Fruit fly (Drosophila melanogaster): Measurements from ENCODE around the gene ro.
A peak's percentile ranks its signal among the peaks of the same experiment; 100 is the strongest.

ro gene

DNA sequence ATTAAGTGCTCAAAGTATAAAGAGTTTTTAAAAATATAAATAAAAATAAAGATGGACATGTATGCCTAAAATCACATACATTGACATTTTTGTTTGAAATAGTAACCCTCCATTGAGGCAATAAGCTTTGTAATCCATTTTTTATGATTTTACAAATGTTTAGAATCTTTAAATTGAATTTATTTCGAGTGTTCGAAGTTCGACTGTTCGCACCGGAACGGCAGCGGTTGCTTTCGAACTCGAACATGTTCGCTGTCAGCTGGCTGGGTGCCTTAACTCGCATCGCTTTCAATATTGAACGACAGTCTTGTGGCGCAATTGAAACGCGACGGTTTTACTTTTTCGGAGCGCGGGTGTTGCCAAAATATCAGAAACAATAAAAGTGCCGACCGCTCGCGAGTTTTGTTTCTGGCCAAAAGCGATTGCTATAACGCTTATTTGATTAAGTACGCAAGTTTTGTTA, 34.5 kb upstream of the ro start, which contains the start of gene CG46339 (continued):
- TF ChIP-seq CG10147 (GFP tag; optimal IDR thresholded peaks at IDR 0.05) (peak; percentile 34), CG11093 (GFP tag; IDR thresholded peaks at IDR 0.05) (no peak), PHDP (tag; optimal IDR thresholded peaks at IDR 0.05) (peak; percentile 59), CG7556 (GFP tag; optimal IDR thresholded peaks at IDR 0.05) (peak; percentile 35), sisA (GFP tag; IDR thresholded peaks at IDR 0.05) (no peak; the same call in 1 of the 2 replicates), Eip74EF (GFP tag; optimal IDR thresholded peaks at IDR 0.05) (no peak), CG2199 (GFP tag; IDR thresholded peaks at IDR 0.05) (0 out of 3 replicates have a peak, but pooled peaks have one; percentile 41), wdn (GFP tag; IDR thresholded peaks at IDR 0.05) (no peak), D (optimal IDR thresholded peaks at IDR 0.05) (no peak), D (GFP tag; optimal IDR thresholded peaks at IDR 0.05) (peak; percentile 5), CG13424 (tag; optimal IDR thresholded peaks at IDR 0.05) (no peak), cas (GFP tag; IDR thresholded peaks at IDR 0.05) (0 out of 2 replicates have a peak, but pooled peaks have one; percentile 36), CG4854 (GFP tag; optimal IDR thresholded peaks at IDR 0.05) (peak; percentile 24), CG7963 (GFP tag; IDR thresholded peaks at IDR 0.05; ENCODE audit: partially characterized antibody) (no peak), br (optimal IDR thresholded peaks at IDR 0.05) (no peak), Drgx (GFP tag; IDR thresholded peaks at IDR 0.05) (peak; percentile 53), trem (tag; optimal IDR thresholded peaks at IDR 0.05) (peak; percentile 44), zf30C (GFP tag; optimal IDR thresholded peaks at IDR 0.05) (no peak), Rx (GFP tag; IDR thresholded peaks at IDR 0.05) (no peak), gsb-n (tag; optimal IDR thresholded peaks at IDR 0.05) (peak; percentile 7), CG9437 (GFP tag; optimal IDR thresholded peaks at IDR 0.05) (no peak), Lhr (GFP tag; optimal IDR thresholded peaks at IDR 0.05) (no peak), CG1647 (GFP tag; optimal IDR thresholded peaks at IDR 0.05) (no peak), CG18476 (GFP tag; optimal IDR thresholded peaks at IDR 0.05) (peak; percentile 31), HmgD (GFP tag; optimal IDR thresholded peaks at IDR 0.05) (no peak), CG11456 (GFP tag; IDR thresholded peaks at IDR 0.05) (no peak), CG12391 (tag; optimal IDR thresholded peaks at IDR 0.05) (peak; percentile 17), Vsx1 (GFP tag; optimal IDR thresholded peaks at IDR 0.05) (peak; percentile 69), hkb (optimal IDR thresholded peaks at IDR 0.05) (no peak), hkb (GFP tag; IDR thresholded peaks at IDR 0.05) (peak; percentile 57), CG7987 (GFP tag; optimal IDR thresholded peaks at IDR 0.05) (peak; percentile 88), CG15514 (GFP tag; optimal IDR thresholded peaks at IDR 0.05) (peak; percentile 79), Hmx (GFP tag; optimal IDR thresholded peaks at IDR 0.05) (no peak), vfl (GFP tag; optimal IDR thresholded peaks at IDR 0.05) (peak; percentile 51), CG12942 (GFP tag; optimal IDR thresholded peaks at IDR 0.05) (no peak), Rfx (GFP tag; IDR thresholded peaks at IDR 0.05) (peak; percentile 63), Jarid2 (GFP tag; optimal IDR thresholded peaks at IDR 0.05) (peak; percentile 99), scrt (GFP tag; optimal IDR thresholded peaks at IDR 0.05) (peak; percentile 77), zfh2 (GFP tag; optimal IDR thresholded peaks at IDR 0.05) (no peak), da (GFP tag; optimal IDR thresholded peaks at IDR 0.05) (peak; percentile 15), Xrp1 (GFP tag; IDR thresholded peaks at IDR 0.05) (peak; percentile 62; the same call in 1 of the 2 replicates), Neu2 (GFP tag; optimal IDR thresholded peaks at IDR 0.05; ENCODE audit: borderline replicate concordance) (no peak), twi (tag; optimal IDR thresholded peaks at IDR 0.05) (no peak), lbe (GFP tag; optimal IDR thresholded peaks at IDR 0.05) (peak; percentile 74), BtbVII (GFP tag; optimal IDR thresholded peaks at IDR 0.05) (peak; percentile 80), H2.0 (GFP tag; IDR thresholded peaks at IDR 0.05) (no peak), dmrt99B (tag; optimal IDR thresholded peaks at IDR 0.05) (peak; percentile 60), MTF-1 (GFP tag; optimal IDR thresholded peaks at IDR 0.05; ENCODE audit: borderline replicate concordance) (peak; percentile 72), cato (GFP tag; optimal IDR thresholded peaks at IDR 0.05; ENCODE audit: borderline replicate concordance) (no peak), p53 (GFP tag; optimal IDR thresholded peaks at IDR 0.05) (no peak), CG2116 (GFP tag; optimal IDR thresholded peaks at IDR 0.05) (no peak)

Measured in whole organism, embryonic.